Worm (Caenorhabditis elegans): Measurements from ENCODE around the gene nhr-101.

The nhr-101 gene

DNA sequence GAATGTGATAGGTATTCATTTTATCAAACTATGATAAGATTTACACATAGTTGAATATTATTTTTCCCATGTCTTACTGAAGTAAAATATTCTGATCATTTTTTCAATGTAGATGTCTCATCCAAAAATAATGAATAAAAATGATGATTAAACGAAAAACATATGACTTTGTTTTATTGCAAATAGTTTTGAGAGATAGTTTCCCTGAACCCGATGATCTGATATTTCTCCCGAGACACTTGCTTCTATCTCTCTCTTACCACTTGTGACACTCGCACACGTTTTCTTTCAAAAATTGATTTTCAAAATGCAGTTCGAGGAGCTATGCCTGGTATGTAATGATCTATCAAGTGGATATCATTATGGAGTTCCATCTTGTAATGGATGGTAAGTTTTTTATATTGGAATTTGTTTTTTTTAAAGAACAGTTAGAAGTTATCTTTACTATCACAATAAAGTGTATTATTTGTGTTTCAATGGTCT is at the start of gene nhr-101, which contains the start of gene pms-2:
Gene nhr-101 (plus strand): TSS at position 308 of the 483 bp plus-strand sequence.
Gene pms-2 (minus strand): TSS at position 433 of the 483 bp plus-strand sequence.
- TF ChIP-seq blmp-1 (tag; optimal IDR thresholded peaks at IDR 0.05): peak; percentile 38
- TF ChIP-seq snu-23 (GFP tag; optimal IDR thresholded peaks at IDR 0.05): peak; percentile 50
- TF ChIP-seq lin-39 (tag; optimal IDR thresholded peaks at IDR 0.05): no peak
- TF ChIP-seq dpl-1 (GFP tag; optimal IDR thresholded peaks at IDR 0.05): peak in 2 of 3 experiments; percentile 6 to 14
- TF ChIP-seq rnt-1 (tag; optimal IDR thresholded peaks at IDR 0.05): peak; percentile 4
- TF ChIP-seq skn-1 (tag; optimal IDR thresholded peaks at IDR 0.05): peak; percentile 76
- TF ChIP-seq sptf-1 (tag; optimal IDR thresholded peaks at IDR 0.05): no peak
- no peak for TF ChIP-seq pax-3 (tag; optimal IDR thresholded peaks at IDR 0.05)
- TF ChIP-seq efl-1 (optimal IDR thresholded peaks at IDR 0.05): no peak
- peak in 1 of 2 experiments; percentile 87 for TF ChIP-seq efl-1 (GFP tag; optimal IDR thresholded peaks at IDR 0.05 in 1 of 2)
- TF ChIP-seq lin-35 (GFP tag; optimal IDR thresholded peaks at IDR 0.05): peak in 1 of 2 experiments; percentile 19
- peak in 1 of 6 experiments; percentile 24 for TF ChIP-seq elt-3 (tag; optimal IDR thresholded peaks at IDR 0.05)
- TF ChIP-seq Y116A8C.19 (tag; optimal IDR thresholded peaks at IDR 0.05; ENCODE audit: borderline replicate concordance): no peak
- TF ChIP-seq mep-1 (tag; optimal IDR thresholded peaks at IDR 0.05): peak; percentile 13
- TF ChIP-seq fkh-4 (tag; optimal IDR thresholded peaks at IDR 0.05; ENCODE audit: borderline replicate concordance): no peak
- TF ChIP-seq ceh-63 (GFP tag; optimal IDR thresholded peaks at IDR 0.05): no peak
- peak; percentile 73 for TF ChIP-seq nhr-71 (tag; optimal IDR thresholded peaks at IDR 0.05)
- TF ChIP-seq dsc-1 (tag; optimal IDR thresholded peaks at IDR 0.05): peak; percentile 73
- TF ChIP-seq nhr-20 (tag; optimal IDR thresholded peaks at IDR 0.05): peak; percentile 51
- peak; percentile 76 for TF ChIP-seq nhr-85 (tag)
- peak; percentile 61 for TF ChIP-seq lin-14 (GFP tag; optimal IDR thresholded peaks at IDR 0.05)
- no peak for TF ChIP-seq fkh-10 (GFP tag; optimal IDR thresholded peaks at IDR 0.05)
- no peak for TF ChIP-seq C04F5.9 (tag; optimal IDR thresholded peaks at IDR 0.05)

DNA sequence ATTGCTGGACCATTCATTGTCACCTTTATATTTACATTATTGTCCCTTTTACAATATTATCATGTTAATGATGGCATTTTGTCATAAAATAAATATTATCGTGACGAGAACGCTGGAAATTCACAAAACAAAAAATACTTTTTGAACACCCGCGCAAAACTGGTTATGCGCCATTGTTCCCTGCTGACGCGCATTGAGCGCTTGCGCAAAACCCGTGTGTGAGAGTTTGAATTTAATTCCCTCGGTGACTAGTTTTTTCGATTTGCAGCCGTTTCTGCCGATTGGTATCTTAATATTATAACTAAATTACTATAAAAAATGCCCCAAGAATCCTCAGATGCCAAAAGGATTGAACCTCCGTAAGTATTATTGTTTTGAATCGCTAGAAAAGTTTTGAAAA is 48.8 kb upstream of the nhr-101 start, which contains the start of gene pafo-1:
Gene pafo-1 (plus strand): TSS at position 256 of the 400 bp plus-strand sequence.
- TF ChIP-seq swsn-7 (tag; optimal IDR thresholded peaks at IDR 0.05): peak; percentile 90
- peak; percentile 87 for TF ChIP-seq lin-13 (GFP tag; optimal IDR thresholded peaks at IDR 0.05)
- no peak for TF ChIP-seq zag-1 (tag; optimal IDR thresholded peaks at IDR 0.05)
- no peak for TF ChIP-seq pqm-1 (tag; optimal IDR thresholded peaks at IDR 0.05)
- TF ChIP-seq ztf-4 (tag; optimal IDR thresholded peaks at IDR 0.05): peak; percentile 49
- no peak for TF ChIP-seq alr-1 (tag; optimal IDR thresholded peaks at IDR 0.05; ENCODE audit: borderline replicate concordance)
- peak; percentile 95 for TF ChIP-seq nhr-71 (tag; optimal IDR thresholded peaks at IDR 0.05)
- peak; percentile 92 for TF ChIP-seq nhr-19 (GFP tag; conservative IDR thresholded peaks at IDR 0.05)
- TF ChIP-seq lsy-2 (tag; optimal IDR thresholded peaks at IDR 0.05): peak; percentile 91 to 92
- TF ChIP-seq snu-23 (GFP tag; optimal IDR thresholded peaks at IDR 0.05): peak; percentile 92
- peak; percentile 79 for TF ChIP-seq sup-37 (GFP tag; optimal IDR thresholded peaks at IDR 0.05)
- peak; percentile 99 for TF ChIP-seq dpl-1 (GFP tag; optimal IDR thresholded peaks at IDR 0.05)
- peak; percentile 5 for TF ChIP-seq C34B4.2 (tag; optimal IDR thresholded peaks at IDR 0.05)
- peak; percentile 36 for TF ChIP-seq ceh-90 (tag; optimal IDR thresholded peaks at IDR 0.05)
- peak; percentile 94 for TF ChIP-seq dsc-1 (tag; optimal IDR thresholded peaks at IDR 0.05)
- TF ChIP-seq fkh-8 (tag; optimal IDR thresholded peaks at IDR 0.05): peak; percentile 79
- peak; percentile 89 for TF ChIP-seq unc-86 (tag; optimal IDR thresholded peaks at IDR 0.05)
- TF ChIP-seq sox-4 (tag; optimal IDR thresholded peaks at IDR 0.05): peak; percentile 81
- TF ChIP-seq elt-3 (tag; optimal IDR thresholded peaks at IDR 0.05): peak in 2 of 6 experiments; percentile 79 to 80
- no peak for TF ChIP-seq nhr-28 (tag; optimal IDR thresholded peaks at IDR 0.05)
- peak; percentile 67 for TF ChIP-seq mab-9 (GFP tag; IDR thresholded peaks at IDR 0.05)
- TF ChIP-seq hlh-17 (GFP tag; optimal IDR thresholded peaks at IDR 0.05; ENCODE audit: borderline replicate concordance): no peak
- TF ChIP-seq jun-1 (tag; optimal IDR thresholded peaks at IDR 0.05): peak; percentile 88
- TF ChIP-seq mdl-1 (tag; optimal IDR thresholded peaks at IDR 0.05): peak in 1 of 2 experiments; percentile 78
- peak in 1 of 2 experiments; percentile 43 for TF ChIP-seq egl-27 (tag; optimal IDR thresholded peaks at IDR 0.05)
- no peak for TF ChIP-seq nhr-84 (tag; optimal IDR thresholded peaks at IDR 0.05)
- no peak for TF ChIP-seq sptf-1 (tag; optimal IDR thresholded peaks at IDR 0.05)
- peak; percentile 95 for TF ChIP-seq nhr-47 (tag; optimal IDR thresholded peaks at IDR 0.05)
- TF ChIP-seq ceh-63 (GFP tag; optimal IDR thresholded peaks at IDR 0.05): no peak
- no peak for TF ChIP-seq tlp-1 (tag; optimal IDR thresholded peaks at IDR 0.05)
- TF ChIP-seq isw-1 (GFP tag; IDR thresholded peaks at IDR 0.05): peak; percentile 89
- TF ChIP-seq pax-3 (tag; optimal IDR thresholded peaks at IDR 0.05): peak; percentile 62
- peak; percentile 91 for TF ChIP-seq lin-39 (tag; optimal IDR thresholded peaks at IDR 0.05)
- peak; percentile 95 for TF ChIP-seq rnt-1 (tag; optimal IDR thresholded peaks at IDR 0.05)
- peak; percentile 58 for TF ChIP-seq C04F5.9 (tag; optimal IDR thresholded peaks at IDR 0.05)
- no peak for TF ChIP-seq Y116A8C.19 (tag; optimal IDR thresholded peaks at IDR 0.05; ENCODE audit: borderline replicate concordance)
- TF ChIP-seq grh-1 (GFP tag; IDR thresholded peaks at IDR 0.05): peak; percentile 93
- TF ChIP-seq C16A3.4 (tag; optimal IDR thresholded peaks at IDR 0.05): peak; percentile 82

Measured in whole organism, L1 larva.